Fruit fly (Drosophila melanogaster) whole organism, embryonic: ENCODE data around the gene CG17646.

ENCODE experiments used
- Abd-B ChIP-seq: fragments of 200-800 bp; sonication (Bioruptor generic); optimal IDR thresholded peaks from 2 replicates; lab custom pipeline; 2018; ENCODE audit warnings: missing biosample characterization, mild to moderate bottlenecking, missing genetic modification characterization, moderate library complexity
- Awh ChIP-seq: fragments of 200-800 bp; sonication (Bioruptor generic); IDR thresholded peaks from 2 replicates; pipeline ENCODE4, ENCODE4 v1.3.6; 2022; ENCODE audit warnings: missing biosample characterization, missing genetic modification characterization
- C15 ChIP-seq: fragments of 200-800 bp; sonication (Bioruptor generic); IDR thresholded peaks from 3 replicates; pipeline ENCODE4 v1.3.6; 2022; ENCODE audit warnings: missing biosample characterization, missing genetic modification characterization
- CG10209 ChIP-seq: fragments of 200-800 bp; sonication (Bioruptor generic); optimal IDR thresholded peaks from 3 replicates; lab custom pipeline; 2017; ENCODE audit warnings: missing biosample characterization, mild to moderate bottlenecking, missing genetic modification characterization, missing genetic modification reagents
- CG12299 ChIP-seq: fragments of 200-800 bp; sonication (Bioruptor generic); optimal IDR thresholded peaks from 2 replicates; lab custom pipeline; 2018; ENCODE audit warnings: missing biosample characterization, mild to moderate bottlenecking, missing genetic modification characterization
- CG12659 ChIP-seq: fragments of 200-800 bp; sonication (Bioruptor generic); optimal IDR thresholded peaks from 3 replicates; lab custom pipeline; 2017; ENCODE audit warnings: mild to moderate bottlenecking, missing biosample characterization, missing genetic modification reagents, missing genetic modification characterization
- CG14710 ChIP-seq: fragments of 200-800 bp; sonication (Bioruptor generic); optimal IDR thresholded peaks from 3 replicates; lab custom pipeline; 2019; ENCODE audit warnings: missing biosample characterization, mild to moderate bottlenecking, missing genetic modification characterization, moderate library complexity
- CG16815 ChIP-seq: fragments of 200-800 bp; sonication (Bioruptor generic); optimal IDR thresholded peaks from 3 replicates; lab custom pipeline; 2017; ENCODE audit warnings: missing biosample characterization, mild to moderate bottlenecking, missing genetic modification characterization
- CG2202 ChIP-seq: fragments of 200-800 bp; sonication (Bioruptor generic); optimal IDR thresholded peaks from 2 replicates; lab custom pipeline; 2018; ENCODE audit warnings: missing biosample characterization, mild to moderate bottlenecking, missing genetic modification characterization
- CG33213 ChIP-seq: fragments of 200-800 bp; sonication (Bioruptor generic); optimal IDR thresholded peaks from 3 replicates; lab custom pipeline; 2016; ENCODE audit warnings: missing biosample characterization, missing genetic modification characterization
- CG43689 ChIP-seq: fragments of 200-800 bp; sonication (Bioruptor generic); IDR thresholded peaks from 2 replicates; pipeline ENCODE4 v1.3.6; 2022; ENCODE audit warnings: missing biosample characterization, missing genetic modification characterization
- CG6654 ChIP-seq: fragments of 200-800 bp; sonication (Bioruptor generic); optimal IDR thresholded peaks from 2 replicates; lab custom pipeline; 2017; ENCODE audit warnings: missing biosample characterization, mild to moderate bottlenecking, missing genetic modification characterization
- CG6689 ChIP-seq: fragments of 200-800 bp; sonication (Bioruptor generic); IDR thresholded peaks from 2 replicates; pipeline ENCODE4 v1.3.6; 2022; ENCODE audit warnings: missing biosample characterization, missing genetic modification characterization
- CG7745 ChIP-seq: fragments of 200-800 bp; sonication (Bioruptor generic); optimal IDR thresholded peaks from 2 replicates; lab custom pipeline; 2018; ENCODE audit warnings: missing biosample characterization, mild to moderate bottlenecking, missing genetic modification characterization, moderate library complexity
- CG7987 ChIP-seq: fragments of 200-800 bp; sonication (Bioruptor generic); optimal IDR thresholded peaks from 2 replicates; lab custom pipeline; 2018; ENCODE audit warnings: missing biosample characterization, mild to moderate bottlenecking, missing genetic modification characterization, moderate library complexity
- CG8089 ChIP-seq: fragments of 200-800 bp; sonication (Bioruptor generic); optimal IDR thresholded peaks from 3 replicates; lab custom pipeline; 2016; ENCODE audit warnings: missing biosample characterization, missing genetic modification characterization
- CG9817 ChIP-seq: fragments of 200-800 bp; sonication (Bioruptor generic); optimal IDR thresholded peaks from 2 replicates; lab custom pipeline; 2018; ENCODE audit warnings: missing biosample characterization, mild to moderate bottlenecking, missing genetic modification characterization, moderate library complexity
- CG9932 ChIP-seq: fragments of 200-800 bp; sonication (Bioruptor generic); IDR thresholded peaks from 2 replicates; pipeline ENCODE4 v1.3.6; 2022; ENCODE audit warnings: missing biosample characterization, missing genetic modification characterization
- D ChIP-seq, 2 experiments: fragments of 200-800 bp in 1 of 2; fragments of >200 bp in 1 of 2; sonication (Bioruptor generic) in 1 of 2; optimal IDR thresholded peaks; 2 replicates in 1 of 2; 3 replicates in 1 of 2; lab custom pipeline; 2017; ENCODE audit warnings: mild to moderate bottlenecking in 1 of 2, missing biosample characterization in 1 of 2, missing genetic modification characterization in 1 of 2, missing genetic modification reagents in 1 of 2
- Dbx ChIP-seq: fragments of 200-800 bp; sonication (Bioruptor generic); IDR thresholded peaks from 3 replicates; pipeline ENCODE4 v1.3.6; 2022; ENCODE audit warnings: missing biosample characterization, missing genetic modification characterization
- Dek ChIP-seq: fragments of 200-800 bp; sonication (Bioruptor generic); optimal IDR thresholded peaks from 3 replicates; lab custom pipeline; 2019; ENCODE audit warnings: missing biosample characterization, mild to moderate bottlenecking, missing genetic modification characterization, moderate library complexity
- Dp ChIP-seq: fragments of 200-800 bp; sonication (Bioruptor generic); optimal IDR thresholded peaks from 2 replicates; lab custom pipeline; 2018; ENCODE audit warnings: missing biosample characterization, mild to moderate bottlenecking, missing genetic modification characterization, moderate library complexity
- Drgx ChIP-seq: fragments of 200-800 bp; sonication (Bioruptor generic); IDR thresholded peaks from 2 replicates; pipeline ENCODE4 v1.3.6; 2022; ENCODE audit warnings: missing biosample characterization, missing genetic modification characterization
- Fer2 ChIP-seq: fragments of 200-800 bp; sonication (Bioruptor generic); optimal IDR thresholded peaks from 2 replicates; lab custom pipeline; 2018; ENCODE audit warnings: missing biosample characterization, mild to moderate bottlenecking, missing genetic modification characterization, moderate library complexity
- Hr3 ChIP-seq: fragments of 200-800 bp; sonication (Bioruptor generic); optimal IDR thresholded peaks from 3 replicates; lab custom pipeline; 2016; ENCODE audit warnings: missing biosample characterization, missing genetic modification characterization
- Hr39 ChIP-seq: fragments of >200 bp; optimal IDR thresholded peaks from 2 replicates; lab custom pipeline; 2017
- Max ChIP-seq: fragments of 200-800 bp; sonication (Bioruptor generic); optimal IDR thresholded peaks from 2 replicates; lab custom pipeline; 2016; ENCODE audit warnings: missing biosample characterization, mild to moderate bottlenecking, missing genetic modification characterization
- Mrtf ChIP-seq: fragments of 200-800 bp; sonication (Bioruptor generic); IDR thresholded peaks from 3 replicates; pipeline ENCODE4 v1.3.6; 2022; ENCODE audit warnings: missing biosample characterization, missing genetic modification characterization
- NfI ChIP-seq: fragments of 200-800 bp; sonication (Bioruptor generic); optimal IDR thresholded peaks from 3 replicates; lab custom pipeline; 2018; ENCODE audit warnings: missing biosample characterization, mild to moderate bottlenecking, missing genetic modification characterization, moderate library complexity
- Sry-β ChIP-seq: fragments of 200-800 bp; sonication (Bioruptor generic); optimal IDR thresholded peaks from 2 replicates; lab custom pipeline; 2018; ENCODE audit warnings: missing biosample characterization, mild to moderate bottlenecking, missing genetic modification characterization, moderate library complexity
- ac ChIP-seq: fragments of 200-800 bp; sonication (Bioruptor generic); optimal IDR thresholded peaks from 3 replicates; lab custom pipeline; 2017; ENCODE audit warnings: missing biosample characterization, mild to moderate bottlenecking, missing genetic modification characterization
- bbx ChIP-seq: fragments of 200-800 bp; sonication (Bioruptor generic); IDR thresholded peaks from 2 replicates; pipeline ENCODE4 v1.3.6; 2022; ENCODE audit warnings: missing biosample characterization, missing genetic modification characterization; ENCODE audit not compliant: partially characterized antibody
- br ChIP-seq: fragments of >200 bp; optimal IDR thresholded peaks from 2 replicates; lab custom pipeline; 2017
- cad ChIP-seq: fragments of >200 bp; optimal IDR thresholded peaks from 2 replicates; lab custom pipeline; 2017; ENCODE audit warnings: missing biosample characterization, missing genetic modification characterization
- cato ChIP-seq: fragments of 200-800 bp; sonication (Bioruptor generic); optimal IDR thresholded peaks from 2 replicates; lab custom pipeline; 2016; ENCODE audit warnings: missing biosample characterization, missing genetic modification characterization, borderline replicate concordance
- cg ChIP-seq: fragments of 200-800 bp; sonication (Bioruptor generic); optimal IDR thresholded peaks from 3 replicates; lab custom pipeline; 2019; ENCODE audit warnings: missing biosample characterization, mild to moderate bottlenecking, missing genetic modification characterization, moderate library complexity
- corto ChIP-seq: fragments of 200-800 bp; sonication (Bioruptor generic); optimal IDR thresholded peaks from 2 replicates; lab custom pipeline; 2016; ENCODE audit warnings: missing biosample characterization, mild to moderate bottlenecking, missing genetic modification characterization, moderate library complexity
- dpn ChIP-seq, 2 experiments: fragments of 200-800 bp; sonication (Bioruptor generic); optimal IDR thresholded peaks; 3 replicates each; lab custom pipeline; 2016; ENCODE audit warnings: missing biosample characterization in 2 of 2, missing genetic modification characterization in 2 of 2
- en ChIP-seq: fragments of 200-800 bp; sonication (Bioruptor generic); optimal IDR thresholded peaks from 2 replicates; lab custom pipeline; 2016; ENCODE audit warnings: missing biosample characterization, missing genetic modification characterization
- fd3F ChIP-seq: fragments of 200-800 bp; sonication (Bioruptor generic); optimal IDR thresholded peaks from 2 replicates; lab custom pipeline; 2018; ENCODE audit warnings: missing biosample characterization, mild to moderate bottlenecking, missing genetic modification characterization, moderate library complexity
- gcm2 ChIP-seq: fragments of 200-800 bp; sonication (Bioruptor generic); optimal IDR thresholded peaks from 2 replicates; lab custom pipeline; 2016; ENCODE audit warnings: missing biosample characterization, missing genetic modification characterization
- knrl ChIP-seq: fragments of 200-800 bp; sonication (Bioruptor generic); IDR thresholded peaks from 3 replicates; pipeline ENCODE4 v1.3.6; 2022; ENCODE audit warnings: missing biosample characterization, missing genetic modification characterization; ENCODE audit not compliant: partially characterized antibody
- lilli ChIP-seq: fragments of 200-800 bp; sonication (Bioruptor generic); optimal IDR thresholded peaks from 3 replicates; lab custom pipeline; 2016; ENCODE audit warnings: missing biosample characterization, missing genetic modification characterization
- lola ChIP-seq, 3 experiments: fragments of >200 bp in 2 of 3; fragments of 200-800 bp in 1 of 3; sonication (Bioruptor generic) in 1 of 3; optimal IDR thresholded peaks; 2 replicates each; lab custom pipeline; 2017 to 2019; ENCODE audit warnings: missing biosample characterization in 3 of 3, missing genetic modification characterization in 3 of 3, mild to moderate bottlenecking in 1 of 3, moderate library complexity in 1 of 3
- luna ChIP-seq: fragments of 200-800 bp; sonication (Bioruptor generic); optimal IDR thresholded peaks from 2 replicates; lab custom pipeline; 2016; ENCODE audit warnings: missing biosample characterization, missing genetic modification characterization
- maf-S ChIP-seq: fragments of 200-800 bp; sonication (Bioruptor generic); optimal IDR thresholded peaks from 2 replicates; lab custom pipeline; 2016; ENCODE audit warnings: missing biosample characterization, missing genetic modification characterization
- nau ChIP-seq: fragments of 200-800 bp; sonication (Bioruptor generic); optimal IDR thresholded peaks from 3 replicates; lab custom pipeline; 2017; ENCODE audit warnings: missing biosample characterization, mild to moderate bottlenecking, missing genetic modification characterization, missing genetic modification reagents
- run ChIP-seq: fragments of 200-800 bp; sonication (Bioruptor generic); optimal IDR thresholded peaks from 3 replicates; lab custom pipeline; 2018; ENCODE audit warnings: missing biosample characterization, mild to moderate bottlenecking, missing genetic modification characterization
- ssp ChIP-seq: fragments of 200-800 bp; sonication (Bioruptor generic); IDR thresholded peaks from 2 replicates; pipeline ENCODE4 v1.3.6; 2022; ENCODE audit warnings: missing biosample characterization, missing genetic modification characterization
- tll ChIP-seq, 2 experiments: fragments of 200-800 bp in 1 of 2; fragments of >200 bp in 1 of 2; sonication (Bioruptor generic) in 1 of 2; optimal IDR thresholded peaks; 2 replicates each; lab custom pipeline; 2017 to 2019; ENCODE audit warnings: missing biosample characterization in 2 of 2, missing genetic modification characterization in 2 of 2, mild to moderate bottlenecking in 1 of 2, moderate library complexity in 1 of 2

CG17646 gene

dm6 chr2L:1710224-1710623 lies 22.1 kb upstream of the CG17646 start, which contains the start of the genes CG17660 and mRpL48:
Gene CG17660 (minus strand): TSS chr2L:1710421.
Gene mRpL48 (plus strand): TSS chr2L:1710462.
- TF ChIP-seq lola (GFP tag; optimal IDR thresholded peaks at IDR 0.05; lab: Kevin White, UChicago) = no peak
- no peak for TF ChIP-seq Fer2
- no peak for TF ChIP-seq C15
- no peak for TF ChIP-seq cato (GFP tag; lab: Kevin White, UChicago)
- TF ChIP-seq CG6689 (GFP tag; lab: Robert Waterston, UW) = no peak
- no peak for TF ChIP-seq luna (GFP tag; lab: Kevin White, UChicago)
- TF ChIP-seq cad (GFP tag; lab: Kevin White, UChicago) = no peak
- peak; percentile 49 for TF ChIP-seq CG7987 (GFP tag; lab: Kevin White, UChicago)
- TF ChIP-seq maf-S (GFP tag; lab: Kevin White, UChicago) = no peak
- no peak for TF ChIP-seq CG7745 (tag; lab: Kevin White, UChicago)
- no peak for TF ChIP-seq ac (GFP tag; lab: Kevin White, UChicago)
- TF ChIP-seq Dp (GFP tag; lab: Kevin White, UChicago) = peak; percentile 51
- TF ChIP-seq Mrtf = peak; percentile 13; the same call in 1 of the 3 replicates
- peak; percentile 33 for TF ChIP-seq CG33213 (GFP tag; lab: Kevin White, UChicago)
- TF ChIP-seq CG12659 (GFP tag; lab: Kevin White, UChicago) = peak; percentile 70
- no peak for TF ChIP-seq CG8089 (GFP tag; lab: Kevin White, UChicago)
- TF ChIP-seq dpn (GFP tag; optimal IDR thresholded peaks at IDR 0.05; lab: Kevin White, UChicago) = peak in 1 of 2 experiments; percentile 4
- no peak for TF ChIP-seq CG2202 (tag; lab: Kevin White, UChicago)
- no peak for TF ChIP-seq CG9817 (tag; lab: Kevin White, UChicago)
- TF ChIP-seq knrl (GFP tag; lab: Robert Waterston, UW) = peak; percentile 60; the same call in 2 of the 3 replicates
- TF ChIP-seq CG43689 (GFP tag; lab: Robert Waterston, UW) = no peak
- peak; percentile 31 for TF ChIP-seq NfI (GFP tag; lab: Kevin White, UChicago)
- no peak for TF ChIP-seq fd3F
- no peak for TF ChIP-seq Sry-β (GFP tag; lab: Kevin White, UChicago)
- no peak for TF ChIP-seq run (tag; lab: Kevin White, UChicago)
- TF ChIP-seq Abd-B (GFP tag; lab: Kevin White, UChicago) = no peak
- TF ChIP-seq Hr3 (GFP tag; lab: Kevin White, UChicago) = no peak
- no peak for TF ChIP-seq Dek (tag; lab: Kevin White, UChicago)
- peak; percentile 22 for TF ChIP-seq CG10209 (GFP tag; lab: Kevin White, UChicago)
- no peak for TF ChIP-seq nau (GFP tag; lab: Kevin White, UChicago)
- TF ChIP-seq Hr39 (lab: Kevin White, UChicago) = no peak
- TF ChIP-seq CG16815 (GFP tag; lab: Kevin White, UChicago) = no peak
- TF ChIP-seq Awh = no peak
- peak; percentile 25; the same call in 1 of the 2 replicates for TF ChIP-seq CG9932 (GFP tag; lab: Robert Waterston, UW)
- TF ChIP-seq en (GFP tag; lab: Kevin White, UChicago) = no peak
- no peak for TF ChIP-seq ssp (GFP tag; lab: Robert Waterston, UW)
- no peak for TF ChIP-seq Drgx (GFP tag; lab: Robert Waterston, UW)
- no peak for TF ChIP-seq corto (GFP tag; lab: Kevin White, UChicago)
- TF ChIP-seq br (lab: Kevin White, UChicago) = no peak
- TF ChIP-seq gcm2 (GFP tag; lab: Kevin White, UChicago) = no peak
- TF ChIP-seq D (optimal IDR thresholded peaks at IDR 0.05; lab: Kevin White, UChicago) = no peak
- no peak for TF ChIP-seq D (GFP tag; optimal IDR thresholded peaks at IDR 0.05; lab: Kevin White, UChicago)
- TF ChIP-seq tll (GFP tag; optimal IDR thresholded peaks at IDR 0.05; lab: Kevin White, UChicago) = no peak
- TF ChIP-seq CG12299 (tag; lab: Kevin White, UChicago) = no peak
- peak; percentile 33 for TF ChIP-seq lilli
- peak; percentile 35 for TF ChIP-seq Max (GFP tag; lab: Kevin White, UChicago)
- no peak for TF ChIP-seq Dbx
- no peak for TF ChIP-seq cg (GFP tag; lab: Kevin White, UChicago)
- TF ChIP-seq CG6654 (GFP tag; lab: Kevin White, UChicago) = no peak
- peak; percentile 65 for TF ChIP-seq CG14710 (tag; lab: Kevin White, UChicago)
- TF ChIP-seq bbx = peak; percentile 87
